Worm (Caenorhabditis elegans) whole organism, late embryonic: ENCODE results near the gene H06I04.3.

Source experiments
- K02D7.2 ChIP-seq: sonication (generic microtip); optimal IDR thresholded peaks from 2 replicates; lab custom pipeline; 2017; ENCODE audit warnings: mild to moderate bottlenecking, missing genetic modification characterization, missing compliant biosample characterization
- ceh-18 ChIP-seq: sonication (generic microtip); optimal IDR thresholded peaks from 2 replicates; lab custom pipeline; 2016; ENCODE audit warnings: missing genetic modification characterization, missing compliant biosample characterization
- ceh-30 ChIP-seq: fragments of 150-350 bp; optimal IDR thresholded peaks from 2 replicates; lab custom pipeline; 2014; ENCODE audit warnings: missing biosample characterization, missing genetic modification characterization
- ceh-48 ChIP-seq: sonication (generic microtip); optimal IDR thresholded peaks from 2 replicates; lab custom pipeline; 2016; ENCODE audit warnings: missing genetic modification characterization, inconsistent platforms, missing compliant biosample characterization
- elt-2 ChIP-seq: sonication (generic microtip); optimal IDR thresholded peaks from 2 replicates; lab custom pipeline; 2016; ENCODE audit warnings: missing genetic modification reagents, missing genetic modification characterization, missing compliant biosample characterization
- elt-4 ChIP-seq: sonication (generic microtip); optimal IDR thresholded peaks from 2 replicates; lab custom pipeline; 2016; ENCODE audit warnings: missing genetic modification characterization, missing compliant biosample characterization
- fkh-10 ChIP-seq: fragments of 150-350 bp; optimal IDR thresholded peaks from 2 replicates; lab custom pipeline; 2014; ENCODE audit warnings: missing biosample characterization, missing genetic modification reagents, missing genetic modification characterization
- hlh-13 ChIP-seq: fragments of 200-800 bp; sonication (Bioruptor generic); optimal IDR thresholded peaks from 2 replicates; lab custom pipeline; 2018; ENCODE audit warnings: mild to moderate bottlenecking, missing genetic modification characterization, missing compliant biosample characterization
- hlh-30 ChIP-seq: sonication (generic microtip); optimal IDR thresholded peaks from 2 replicates; lab custom pipeline; 2017; ENCODE audit warnings: antibody characterized with exemption, missing genetic modification characterization, missing compliant biosample characterization; ENCODE audit not compliant: insufficient read depth
- hlh-6 ChIP-seq: sonication (generic microtip); optimal IDR thresholded peaks from 2 replicates; lab custom pipeline; 2016; ENCODE audit warnings: missing genotype, missing genetic modification characterization, missing compliant biosample characterization
- lim-6 ChIP-seq: sonication (generic microtip); optimal IDR thresholded peaks from 2 replicates; lab custom pipeline; 2016; ENCODE audit warnings: missing genetic modification characterization, missing compliant biosample characterization
- nfya-1 ChIP-seq: sonication (generic microtip); optimal IDR thresholded peaks from 2 replicates; lab custom pipeline; 2017; ENCODE audit warnings: missing genetic modification characterization, mild to moderate bottlenecking, missing compliant biosample characterization, antibody characterized with exemption, moderate library complexity
- nhr-11 ChIP-seq: fragments of 150-350 bp; optimal IDR thresholded peaks from 2 replicates; lab custom pipeline; 2014; ENCODE audit warnings: missing biosample characterization, missing genetic modification characterization
- odd-2 ChIP-seq: sonication (generic microtip); optimal IDR thresholded peaks from 2 replicates; lab custom pipeline; 2017; ENCODE audit warnings: antibody characterized with exemption, mild to moderate bottlenecking, missing genetic modification characterization, missing compliant biosample characterization
- pag-3 ChIP-seq: sonication (generic microtip); optimal IDR thresholded peaks from 2 replicates; lab custom pipeline; 2016; ENCODE audit warnings: missing compliant biosample characterization, missing genetic modification characterization, borderline replicate concordance
- ref-2 ChIP-seq: sonication (generic microtip); optimal IDR thresholded peaks from 2 replicates; lab custom pipeline; 2016; ENCODE audit warnings: missing genetic modification characterization, missing compliant biosample characterization
- rnt-1 ChIP-seq: sonication (generic microtip); optimal IDR thresholded peaks from 2 replicates; lab custom pipeline; 2016; ENCODE audit warnings: missing genetic modification characterization, missing compliant biosample characterization
- sox-2 ChIP-seq: fragments of 200-800 bp; sonication (Bioruptor generic); IDR thresholded peaks from 2 replicates; pipeline ENCODE4 v1.3.6; 2022; ENCODE audit warnings: missing genetic modification reagents, missing genetic modification characterization, missing compliant biosample characterization
- sox-4 ChIP-seq: sonication (generic microtip); optimal IDR thresholded peaks from 2 replicates; lab custom pipeline; 2017; ENCODE audit warnings: mild to moderate bottlenecking, missing genetic modification characterization, inconsistent platforms, missing compliant biosample characterization
- tbx-2 ChIP-seq: sonication (generic microtip); optimal IDR thresholded peaks from 2 replicates; lab custom pipeline; 2016; ENCODE audit warnings: missing genetic modification characterization, missing compliant biosample characterization
- tbx-7 ChIP-seq: sonication (generic microtip); optimal IDR thresholded peaks from 2 replicates; lab custom pipeline; 2016; ENCODE audit warnings: missing genotype, missing genetic modification characterization, missing compliant biosample characterization
- ttx-3 ChIP-seq: sonication (generic microtip); optimal IDR thresholded peaks from 2 replicates; lab custom pipeline; 2016; ENCODE audit warnings: missing genetic modification reagents, missing genetic modification characterization, missing compliant biosample characterization

H06I04.3 gene

DNA sequence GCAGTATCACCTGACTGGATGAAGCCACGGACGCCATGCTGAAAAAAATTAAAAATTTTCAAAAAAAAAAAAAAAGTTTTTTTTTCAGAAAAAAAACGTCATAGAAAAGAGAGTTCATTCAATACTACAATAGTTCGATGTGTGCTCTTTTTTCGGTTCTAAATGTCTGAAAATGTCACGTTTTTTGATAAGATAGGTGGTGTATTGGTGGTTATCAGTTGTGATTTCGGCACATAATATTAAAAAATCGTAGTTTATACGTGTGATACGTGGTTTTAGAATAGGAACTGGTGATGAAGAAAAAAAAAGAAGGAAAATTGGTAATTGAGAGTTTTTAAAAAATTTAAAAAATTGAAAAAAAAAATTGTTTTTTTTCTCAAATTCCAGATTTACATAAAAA is 46.6 kb downstream of the H06I04.3 start:
- peak; percentile 63 for TF ChIP-seq elt-2 (tag; lab: Kevin White, UChicago)
- TF ChIP-seq hlh-13 (GFP tag; lab: Kevin White, UChicago) = no peak
- no peak for TF ChIP-seq sox-4
- TF ChIP-seq, all 69 proteins: peak for 1

DNA sequence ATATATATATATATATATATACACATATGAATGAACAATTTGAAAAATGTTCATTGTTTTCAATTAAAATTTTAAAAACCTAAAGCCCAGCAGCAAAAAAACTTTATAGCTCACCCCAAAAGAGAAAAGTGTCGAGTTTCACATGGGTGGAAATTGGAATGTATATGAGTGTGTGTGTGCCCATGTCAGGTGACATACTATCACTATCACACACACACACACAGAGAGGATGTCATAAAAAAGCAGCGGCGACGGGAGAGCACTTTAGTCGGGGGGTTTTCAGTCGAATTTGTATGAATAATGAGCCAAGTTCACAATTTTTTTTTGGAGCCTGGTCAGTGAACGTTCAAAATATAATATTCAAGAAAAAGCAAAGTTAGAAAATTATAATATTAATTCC is 49.6 kb downstream of the H06I04.3 start:
- TF ChIP-seq odd-2 (tag; lab: Kevin White, UChicago) (no peak), nhr-11 (tag; lab: Kevin White, UChicago) (no peak), ceh-30 (tag; lab: Kevin White, UChicago) (no peak), rnt-1 (no peak), lim-6 (tag; lab: Kevin White, UChicago) (no peak), K02D7.2 (no peak), tbx-7 (tag; lab: Kevin White, UChicago) (no peak)

DNA sequence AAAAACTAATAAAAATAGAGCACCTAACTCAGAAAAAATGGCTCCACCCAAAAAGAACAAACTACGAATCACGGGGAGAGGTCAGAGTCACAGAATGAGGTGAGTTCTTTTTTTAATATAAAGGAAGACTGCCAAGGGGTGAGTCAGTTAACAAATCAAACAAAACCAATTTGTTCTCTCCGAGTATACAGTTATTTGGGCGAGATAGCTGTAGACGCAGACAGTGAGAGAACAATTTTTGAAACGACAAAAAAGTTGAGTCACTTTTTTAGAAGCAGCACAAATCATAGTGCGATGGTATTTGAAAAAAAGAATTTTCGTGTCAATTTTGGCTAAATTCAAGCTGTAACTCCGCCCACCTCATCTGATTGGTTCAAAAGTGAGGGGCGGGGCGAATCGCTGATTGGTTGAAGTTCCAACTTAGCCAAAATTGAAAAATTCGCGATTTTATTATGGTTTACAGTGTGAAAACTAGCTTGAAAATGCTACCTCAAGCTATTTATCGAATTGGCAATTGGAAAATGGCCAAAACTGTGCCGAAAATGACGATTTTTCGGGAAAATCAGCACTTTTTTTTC is 54.0 kb downstream of the H06I04.3 start:
- TF ChIP-seq nfya-1 (peak; percentile 72), hlh-6 (tag; lab: Kevin White, UChicago) (no peak)
- TF ChIP-seq, all 69 proteins: peak for 1

DNA sequence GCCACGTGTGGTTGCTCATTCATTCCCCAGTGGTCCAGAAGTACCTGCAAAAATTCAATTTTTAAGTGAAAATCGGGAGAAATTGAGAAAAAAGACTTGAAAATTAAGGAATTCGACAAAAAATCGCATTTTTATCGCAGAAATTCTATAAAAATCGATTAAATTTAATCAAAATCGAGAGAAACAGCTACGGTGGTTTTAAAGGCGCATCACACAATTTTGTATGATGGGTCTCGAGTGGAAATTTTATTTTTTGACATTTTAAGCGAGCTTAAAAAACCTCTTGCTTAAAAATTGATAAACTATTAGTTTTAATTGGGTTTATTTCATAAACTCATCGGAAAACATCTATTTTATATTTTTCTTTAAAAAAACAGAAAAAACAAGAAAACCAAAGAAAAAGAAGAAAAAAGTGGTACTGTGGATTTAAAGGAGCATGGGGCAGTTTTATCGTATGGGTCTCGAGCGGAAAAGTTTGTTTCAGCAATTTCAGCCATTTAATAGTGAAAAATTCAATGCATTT is 56.8 kb downstream of the H06I04.3 start, which contains the start of gene nipa-1:
Gene nipa-1 (minus strand): TSS at position 51 of the 523 bp plus-strand sequence.
- no peak for TF ChIP-seq odd-2 (tag; lab: Kevin White, UChicago)
- no peak for TF ChIP-seq hlh-30 (tag; lab: Kevin White, UChicago)
- TF ChIP-seq rnt-1 = no peak
- TF ChIP-seq ceh-18 (tag; lab: Kevin White, UChicago) = no peak
- no peak for TF ChIP-seq ttx-3 (tag; lab: Kevin White, UChicago)
- no peak for TF ChIP-seq pag-3 (tag; lab: Kevin White, UChicago)
- no peak for TF ChIP-seq fkh-10 (GFP tag; lab: Kevin White, UChicago)
- TF ChIP-seq ref-2 (tag; lab: Kevin White, UChicago) = no peak
- no peak for TF ChIP-seq elt-4 (tag; lab: Kevin White, UChicago)

DNA sequence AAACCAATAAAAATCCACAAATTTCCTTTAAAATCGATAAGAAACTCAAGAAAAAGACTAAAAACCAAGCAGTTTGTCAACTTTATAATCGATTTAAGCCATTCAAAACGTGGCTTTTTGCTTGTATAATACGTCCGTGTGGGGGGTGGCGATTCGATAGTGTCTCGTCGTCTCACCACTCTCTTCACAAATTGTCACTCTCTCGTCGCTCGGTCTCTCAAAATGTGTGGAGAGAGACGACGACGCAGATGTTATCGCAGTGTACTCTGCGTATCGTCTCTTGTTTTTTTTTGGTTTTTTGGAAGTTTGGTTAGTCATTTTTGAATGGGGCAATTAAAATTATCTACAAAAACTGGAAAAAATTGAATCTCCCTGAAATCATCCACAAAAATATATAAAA is 57.3 kb downstream of the H06I04.3 start:
- no peak for TF ChIP-seq sox-4
- peak; percentile 14 for TF ChIP-seq nfya-1
- TF ChIP-seq ceh-48 = no peak
- peak; percentile 2 for TF ChIP-seq tbx-2 (tag; lab: Kevin White, UChicago)

DNA sequence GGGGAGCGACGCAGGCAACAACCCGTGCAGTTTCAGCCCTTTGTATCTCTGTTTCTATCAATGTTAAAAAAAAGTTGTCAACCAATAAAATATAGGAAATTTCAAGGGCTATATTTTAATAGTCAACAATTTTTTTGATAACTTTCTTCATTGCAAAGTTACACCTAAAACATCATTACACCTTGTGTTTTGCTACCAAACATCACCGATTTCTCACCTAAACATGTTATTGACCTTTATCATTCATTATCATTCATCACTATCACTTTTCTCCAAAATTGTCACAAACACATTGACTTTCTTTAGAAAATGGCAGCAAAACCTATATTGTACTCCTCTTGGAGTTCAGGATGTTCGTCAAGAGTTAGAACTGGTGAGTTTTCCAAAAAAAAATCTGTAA is 58.7 kb downstream of the H06I04.3 start, which contains the start of gene Y53G8B.1:
Gene Y53G8B.1 (plus strand): TSS at position 242 of the 400 bp plus-strand sequence.
- TF ChIP-seq elt-2 (tag; lab: Kevin White, UChicago) (peak; percentile 2), tbx-7 (tag; lab: Kevin White, UChicago) (no peak), sox-2 (no peak)
